Fruit fly (Drosophila melanogaster) whole organism, embryonic: ENCODE data around the gene CG14054.

Source experiments
- ATbp ChIP-seq: fragments of 200-800 bp; sonication (Bioruptor generic); optimal IDR thresholded peaks from 2 replicates; lab custom pipeline; 2017; ENCODE audit warnings: missing biosample characterization, mild to moderate bottlenecking, missing genetic modification characterization, missing genetic modification reagents
- CG11247 ChIP-seq: fragments of 200-800 bp; sonication (Bioruptor generic); IDR thresholded peaks from 2 replicates; pipeline ENCODE4 v1.3.6; 2022; ENCODE audit warnings: missing biosample characterization, missing genetic modification characterization
- CG14965 ChIP-seq: fragments of 200-800 bp; sonication (Bioruptor generic); optimal IDR thresholded peaks from 2 replicates; lab custom pipeline; 2016; ENCODE audit warnings: missing biosample characterization, missing genetic modification characterization, borderline replicate concordance
- CG1529 ChIP-seq: fragments of 200-800 bp; sonication (Bioruptor generic); optimal IDR thresholded peaks from 3 replicates; lab custom pipeline; 2018; ENCODE audit warnings: missing biosample characterization, missing genetic modification characterization
- CG15479 ChIP-seq: fragments of 200-800 bp; sonication (Bioruptor generic); optimal IDR thresholded peaks from 3 replicates; lab custom pipeline; 2019; ENCODE audit warnings: missing biosample characterization, mild to moderate bottlenecking, missing genetic modification characterization, moderate library complexity
- CG15514 ChIP-seq: fragments of 200-800 bp; sonication (Bioruptor generic); optimal IDR thresholded peaks from 3 replicates; lab custom pipeline; 2017; ENCODE audit warnings: missing biosample characterization, missing genetic modification characterization, mild to moderate bottlenecking, moderate library complexity, missing genetic modification reagents
- CG15601 ChIP-seq: fragments of 200-800 bp; sonication (Bioruptor generic); optimal IDR thresholded peaks from 3 replicates; lab custom pipeline; 2019; ENCODE audit warnings: missing biosample characterization, mild to moderate bottlenecking, missing genetic modification characterization, moderate library complexity
- CG17186 ChIP-seq: fragments of 200-800 bp; sonication (Bioruptor generic); optimal IDR thresholded peaks from 3 replicates; lab custom pipeline; 2017; ENCODE audit warnings: missing biosample characterization, missing genetic modification reagents, missing genetic modification characterization
- CG17802 ChIP-seq: fragments of 200-800 bp; sonication (Bioruptor generic); optimal IDR thresholded peaks from 2 replicates; lab custom pipeline; 2018; ENCODE audit warnings: missing biosample characterization, mild to moderate bottlenecking, missing genetic modification characterization, moderate library complexity
- CG2889 ChIP-seq: fragments of 200-800 bp; sonication (Bioruptor generic); IDR thresholded peaks from 3 replicates; pipeline ENCODE4 v1.3.6; 2022; ENCODE audit warnings: missing biosample characterization, missing genetic modification characterization
- CG30431 ChIP-seq: fragments of 200-800 bp; sonication (Bioruptor generic); optimal IDR thresholded peaks from 2 replicates; lab custom pipeline; 2017; ENCODE audit warnings: missing biosample characterization, missing genetic modification characterization
- CG31365 ChIP-seq: fragments of 200-800 bp; sonication (Bioruptor generic); optimal IDR thresholded peaks from 2 replicates; lab custom pipeline; 2018; ENCODE audit warnings: missing biosample characterization, mild to moderate bottlenecking, missing genetic modification characterization
- CG32532 ChIP-seq: fragments of 200-800 bp; sonication (Bioruptor generic); IDR thresholded peaks from 2 replicates; pipeline ENCODE4 v1.3.6; 2022; ENCODE audit warnings: missing biosample characterization, missing genetic modification characterization
- CG34224 ChIP-seq: fragments of 200-800 bp; sonication (Bioruptor generic); IDR thresholded peaks from 3 replicates; pipeline ENCODE4 v1.3.6; 2022; ENCODE audit warnings: missing biosample characterization, missing genetic modification characterization; ENCODE audit not compliant: partially characterized antibody
- CG4707 ChIP-seq: fragments of 200-800 bp; sonication (Bioruptor generic); optimal IDR thresholded peaks from 2 replicates; lab custom pipeline; 2018; ENCODE audit warnings: missing biosample characterization, mild to moderate bottlenecking, missing genetic modification characterization, moderate library complexity
- CG8944 ChIP-seq: fragments of 200-800 bp; sonication (Bioruptor generic); optimal IDR thresholded peaks from 3 replicates; lab custom pipeline; 2016; ENCODE audit warnings: missing biosample characterization, missing genetic modification characterization
- CrebB ChIP-seq: fragments of 200-800 bp; sonication (Bioruptor generic); optimal IDR thresholded peaks from 3 replicates; lab custom pipeline; 2018; ENCODE audit warnings: missing biosample characterization, mild to moderate bottlenecking, missing genetic modification characterization
- D19B ChIP-seq: fragments of 200-800 bp; sonication (Bioruptor generic); optimal IDR thresholded peaks from 2 replicates; lab custom pipeline; 2017; ENCODE audit warnings: missing biosample characterization, mild to moderate bottlenecking, missing genetic modification characterization
- Dad ChIP-seq: fragments of 200-800 bp; sonication (Bioruptor generic); optimal IDR thresholded peaks from 3 replicates; lab custom pipeline; 2016; ENCODE audit warnings: missing biosample characterization, missing genetic modification characterization
- Fer3 ChIP-seq: fragments of 200-800 bp; sonication (Bioruptor generic); optimal IDR thresholded peaks from 2 replicates; lab custom pipeline; 2018; ENCODE audit warnings: missing biosample characterization, mild to moderate bottlenecking, missing genetic modification characterization, moderate library complexity
- Hey ChIP-seq: fragments of 200-800 bp; sonication (Bioruptor generic); optimal IDR thresholded peaks from 3 replicates; lab custom pipeline; 2018; ENCODE audit warnings: missing biosample characterization, mild to moderate bottlenecking, missing genetic modification characterization
- MBD-R2 ChIP-seq: fragments of 200-800 bp; sonication (Bioruptor generic); IDR thresholded peaks from 2 replicates; pipeline ENCODE4 v1.3.6; 2022; ENCODE audit warnings: missing biosample characterization, missing genetic modification characterization
- NC2β ChIP-seq: fragments of 200-800 bp; sonication (Bioruptor generic); optimal IDR thresholded peaks from 2 replicates; lab custom pipeline; 2016; ENCODE audit warnings: missing biosample characterization, missing genetic modification characterization
- NK7.1 ChIP-seq: fragments of 200-800 bp; sonication (Bioruptor generic); optimal IDR thresholded peaks from 3 replicates; lab custom pipeline; 2016; ENCODE audit warnings: missing biosample characterization, missing genetic modification characterization
- Neu2 ChIP-seq: fragments of 200-800 bp; sonication (Bioruptor generic); optimal IDR thresholded peaks from 3 replicates; lab custom pipeline; 2016; ENCODE audit warnings: missing biosample characterization, missing genetic modification characterization, borderline replicate concordance
- Rx ChIP-seq: fragments of 200-800 bp; sonication (Bioruptor generic); IDR thresholded peaks from 2 replicates; pipeline ENCODE4 v1.3.6; 2022; ENCODE audit warnings: missing biosample characterization, missing genetic modification characterization
- Stat92E ChIP-seq, 3 experiments: fragments of >200 bp in 2 of 3; fragments of 200-800 bp in 1 of 3; sonication (Bioruptor generic) in 1 of 3; optimal IDR thresholded peaks; 2 replicates each; lab custom pipeline; 2017 to 2019; ENCODE audit warnings: missing biosample characterization in 3 of 3, missing genetic modification characterization in 3 of 3, mild to moderate bottlenecking in 1 of 3, moderate library complexity in 1 of 3
- Taf1 ChIP-seq: fragments of 200-800 bp; sonication (Bioruptor generic); IDR thresholded peaks from 2 replicates; pipeline ENCODE4 v1.3.6; 2022; ENCODE audit warnings: missing biosample characterization, missing genetic modification characterization
- chinmo ChIP-seq: fragments of 200-800 bp; sonication (Bioruptor generic); IDR thresholded peaks from 4 replicates; pipeline ENCODE4 v1.3.6; 2022; ENCODE audit warnings: missing biosample characterization, missing genetic modification characterization; ENCODE audit not compliant: partially characterized antibody
- da ChIP-seq: fragments of 200-800 bp; sonication (Bioruptor generic); optimal IDR thresholded peaks from 2 replicates; lab custom pipeline; 2016; ENCODE audit warnings: missing biosample characterization, missing genetic modification characterization
- dati ChIP-seq: fragments of 200-800 bp; sonication (Bioruptor generic); IDR thresholded peaks from 2 replicates; pipeline ENCODE4 v1.3.6; 2022; ENCODE audit warnings: missing biosample characterization, missing genetic modification characterization
- ewg ChIP-seq: fragments of 200-800 bp; sonication (Bioruptor generic); optimal IDR thresholded peaks from 3 replicates; lab custom pipeline; 2017; ENCODE audit warnings: mild to moderate bottlenecking, missing biosample characterization, missing genetic modification reagents, missing genetic modification characterization
- fd102C ChIP-seq: fragments of 200-800 bp; sonication (Bioruptor generic); optimal IDR thresholded peaks from 2 replicates; lab custom pipeline; 2018; ENCODE audit warnings: missing biosample characterization, mild to moderate bottlenecking, missing genetic modification characterization, moderate library complexity
- ftz-f1 ChIP-seq: fragments of 200-800 bp; sonication (Bioruptor generic); optimal IDR thresholded peaks from 2 replicates; lab custom pipeline; 2016; ENCODE audit warnings: missing biosample characterization, missing genetic modification characterization
- grn ChIP-seq: fragments of 200-800 bp; sonication (Bioruptor generic); optimal IDR thresholded peaks from 3 replicates; lab custom pipeline; 2017; ENCODE audit warnings: missing biosample characterization, missing genetic modification characterization
- hth ChIP-seq: fragments of >200 bp; optimal IDR thresholded peaks from 2 replicates; lab custom pipeline; 2017; ENCODE audit warnings: inconsistent platforms
- insv ChIP-seq, 2 experiments: fragments of 200-800 bp; sonication (Bioruptor generic); optimal IDR thresholded peaks; 3 replicates each; lab custom pipeline; 2016 to 2018; ENCODE audit warnings: missing biosample characterization in 2 of 2, missing genetic modification characterization in 2 of 2
- klu ChIP-seq: fragments of 200-800 bp; sonication (Bioruptor generic); IDR thresholded peaks from 2 replicates; pipeline ENCODE4 v1.3.6; 2022; ENCODE audit warnings: missing biosample characterization, missing genetic modification characterization
- lbe ChIP-seq: fragments of 200-800 bp; sonication (Bioruptor generic); optimal IDR thresholded peaks from 2 replicates; lab custom pipeline; 2016; ENCODE audit warnings: missing biosample characterization, mild to moderate bottlenecking, missing genetic modification characterization
- nau ChIP-seq: fragments of 200-800 bp; sonication (Bioruptor generic); optimal IDR thresholded peaks from 3 replicates; lab custom pipeline; 2017; ENCODE audit warnings: missing biosample characterization, mild to moderate bottlenecking, missing genetic modification characterization, missing genetic modification reagents
- nom ChIP-seq: fragments of 200-800 bp; sonication (Bioruptor generic); optimal IDR thresholded peaks from 2 replicates; lab custom pipeline; 2017; ENCODE audit warnings: missing biosample characterization, missing genetic modification characterization, mild to moderate bottlenecking, moderate library complexity, missing genetic modification reagents
- p53 ChIP-seq: fragments of 200-800 bp; sonication (Bioruptor generic); optimal IDR thresholded peaks from 2 replicates; lab custom pipeline; 2016; ENCODE audit warnings: missing biosample characterization, missing genetic modification characterization
- pb ChIP-seq: fragments of 200-800 bp; sonication (Bioruptor generic); optimal IDR thresholded peaks from 3 replicates; lab custom pipeline; 2016; ENCODE audit warnings: missing biosample characterization, missing genetic modification characterization
- prd ChIP-seq, 3 experiments: fragments of >200 bp in 2 of 3; fragments of 200-800 bp in 1 of 3; sonication (Bioruptor generic) in 1 of 3; optimal IDR thresholded peaks in 2 of 3; IDR thresholded peaks in 1 of 3; 2 replicates in 2 of 3; 3 replicates in 1 of 3; pipeline versions ENCODE4 v1.3.6 to Lab custom; 2017 to 2022; ENCODE audit warnings: missing biosample characterization in 1 of 3, missing genetic modification characterization in 1 of 3
- schlank ChIP-seq: fragments of 200-800 bp; sonication (Bioruptor generic); optimal IDR thresholded peaks from 2 replicates; lab custom pipeline; 2018; ENCODE audit warnings: missing biosample characterization, mild to moderate bottlenecking, missing genetic modification characterization
- slbo ChIP-seq: fragments of 200-800 bp; sonication (Bioruptor generic); IDR thresholded peaks from 2 replicates; pipeline ENCODE4 v1.3.6; 2022; ENCODE audit warnings: missing biosample characterization, missing genetic modification characterization
- sna ChIP-seq: fragments of 200-800 bp; sonication (Bioruptor generic); IDR thresholded peaks from 2 replicates; pipeline ENCODE4 v1.3.6; 2022; ENCODE audit warnings: missing biosample characterization, missing genetic modification characterization; ENCODE audit not compliant: partially characterized antibody
- stwl ChIP-seq: fragments of 200-800 bp; sonication (Bioruptor generic); optimal IDR thresholded peaks from 3 replicates; lab custom pipeline; 2018; ENCODE audit warnings: missing biosample characterization, mild to moderate bottlenecking, missing genetic modification characterization, moderate library complexity
- tx ChIP-seq: fragments of 200-800 bp; sonication (Bioruptor generic); optimal IDR thresholded peaks from 2 replicates; lab custom pipeline; 2016; ENCODE audit warnings: missing biosample characterization, missing genetic modification characterization
- zen2 ChIP-seq: fragments of 200-800 bp; sonication (Bioruptor generic); IDR thresholded peaks from 3 replicates; pipeline ENCODE4 v1.3.6; 2022; ENCODE audit warnings: missing biosample characterization, missing genetic modification characterization; ENCODE audit not compliant: partially characterized antibody

The CG14054 gene

dm6 chrX:2073325-2073724 lies 7.2 kb upstream of the CG14054 start, which contains the start of gene CG4199 (continued):
- TF ChIP-seq Dad (no peak), MBD-R2 (peak; percentile 95), insv (GFP tag; optimal IDR thresholded peaks at IDR 0.05; lab: Kevin White, UChicago) (no peak), CG11247 (GFP tag; lab: Robert Waterston, UW) (no peak), ftz-f1 (GFP tag; lab: Kevin White, UChicago) (peak; percentile 41), schlank (tag; lab: Kevin White, UChicago) (no peak), CG31365 (tag; lab: Kevin White, UChicago) (no peak), hth (lab: Kevin White, UChicago) (no peak), Stat92E (GFP tag; optimal IDR thresholded peaks at IDR 0.05; lab: Kevin White, UChicago) (no peak), CG15479 (GFP tag; lab: Kevin White, UChicago) (no peak), p53 (GFP tag; lab: Kevin White, UChicago) (no peak), NC2β (GFP tag; lab: Kevin White, UChicago) (no peak), CrebB (tag; lab: Kevin White, UChicago) (no peak), CG32532 (0 out of 2 replicates have a peak, but pooled peaks have one; percentile 13), chinmo (GFP tag; lab: Robert Waterston, UW) (0 out of 4 replicates have a peak, but pooled peaks have one; percentile 29), zen2 (GFP tag; lab: Robert Waterston, UW) (no peak), Rx (GFP tag; lab: Robert Waterston, UW) (no peak), NK7.1 (GFP tag; lab: Kevin White, UChicago) (no peak), CG17802 (no peak), nau (GFP tag; lab: Kevin White, UChicago) (no peak), tx (GFP tag; lab: Kevin White, UChicago) (no peak), CG4707 (GFP tag; lab: Kevin White, UChicago) (no peak), CG15601 (no peak), CG15514 (GFP tag; lab: Kevin White, UChicago) (peak; percentile 96), CG1529 (GFP tag; lab: Kevin White, UChicago) (no peak), pb (GFP tag; lab: Kevin White, UChicago) (no peak), Neu2 (GFP tag; lab: Kevin White, UChicago) (no peak), grn (GFP tag; lab: Kevin White, UChicago) (no peak), klu (no peak), da (peak; percentile 20), CG17186 (GFP tag; lab: Kevin White, UChicago) (peak; percentile 96), D19B (GFP tag; lab: Kevin White, UChicago) (no peak), Fer3 (no peak), sna (GFP tag; lab: Robert Waterston, UW) (peak; percentile 20; the same call in 1 of the 2 replicates), Taf1 (GFP tag; lab: Robert Waterston, UW) (no peak), dati (GFP tag; lab: Robert Waterston, UW) (no peak), fd102C (GFP tag; lab: Kevin White, UChicago) (no peak), prd (optimal IDR thresholded peaks at IDR 0.05; lab: Kevin White, UChicago) (no peak), prd (GFP tag; IDR thresholded peaks at IDR 0.05; lab: Robert Waterston, UW) (no peak), CG8944 (GFP tag; lab: Kevin White, UChicago) (no peak), CG30431 (GFP tag; lab: Kevin White, UChicago) (no peak), slbo (GFP tag; lab: Robert Waterston, UW) (peak; percentile 34; the same call in 1 of the 2 replicates), lbe (no peak), ewg (no peak), ATbp (GFP tag; lab: Kevin White, UChicago) (no peak), CG2889 (GFP tag; lab: Robert Waterston, UW) (no peak), stwl (tag; lab: Kevin White, UChicago) (peak; percentile 39), CG14965 (GFP tag; lab: Kevin White, UChicago) (no peak), Hey (tag; lab: Kevin White, UChicago) (no peak), CG34224 (GFP tag; lab: Robert Waterston, UW) (no peak), nom (GFP tag; lab: Kevin White, UChicago) (peak; percentile 27)
